Worm (Caenorhabditis elegans) whole organism, midembryonic: ENCODE results near the gene hcf-1.

Experiments
- T22C8.4 ChIP-seq: fragments of 200-800 bp; sonication (Bioruptor generic); IDR thresholded peaks from 2 replicates; pipeline ENCODE4 v1.3.6; 2022; ENCODE audit warnings: missing genetic modification characterization, missing compliant biosample characterization
- cog-1 ChIP-seq: sonication (generic microtip); optimal IDR thresholded peaks from 2 replicates; lab custom pipeline; 2016; ENCODE audit warnings: missing genetic modification characterization, missing compliant biosample characterization
- flt-1 ChIP-seq: fragments of 200-800 bp; sonication (Bioruptor generic); IDR thresholded peaks from 2 replicates; pipeline ENCODE4 v1.3.6; 2022; ENCODE audit warnings: missing genetic modification characterization, missing compliant biosample characterization
- klf-2 ChIP-seq: fragments of 200-800 bp; sonication (Bioruptor generic); conservative IDR thresholded peaks from 2 replicates; pipeline ENCODE4 v1.3.6; 2022; ENCODE audit warnings: missing genetic modification reagents, missing genetic modification characterization, missing compliant biosample characterization
- med-1 ChIP-seq: sonication (generic microtip); optimal IDR thresholded peaks from 2 replicates; lab custom pipeline; 2017; ENCODE audit warnings: missing genetic modification characterization, mild to moderate bottlenecking, missing compliant biosample characterization, antibody characterized with exemption, missing genetic modification reagents; ENCODE audit not compliant: insufficient read depth
- ref-1 ChIP-seq: fragments of 200-800 bp; sonication (Bioruptor generic); conservative IDR thresholded peaks from 2 replicates; pipeline ENCODE4 v1.3.6; 2022; ENCODE audit warnings: missing genetic modification reagents, missing genetic modification characterization, missing compliant biosample characterization
- ztf-23 ChIP-seq: fragments of 200-800 bp; sonication (Bioruptor generic); IDR thresholded peaks from 2 replicates; pipeline ENCODE4 v1.3.6; 2022; ENCODE audit warnings: missing genetic modification reagents, missing genetic modification characterization, missing compliant biosample characterization
- ztf-29 ChIP-seq: fragments of 200-800 bp; sonication (Bioruptor generic); IDR thresholded peaks from 2 replicates; pipeline ENCODE4 v1.3.6; 2022; ENCODE audit warnings: missing genetic modification reagents, missing genetic modification characterization, missing compliant biosample characterization

- no peak for TF ChIP-seq ztf-29 (GFP tag; lab: Robert Waterston, UW)
- TF ChIP-seq flt-1 (GFP tag; lab: Robert Waterston, UW): no peak
- no peak for TF ChIP-seq klf-2
- no peak for TF ChIP-seq T22C8.4
- no peak for TF ChIP-seq ref-1
- TF ChIP-seq med-1: no peak
- TF ChIP-seq cog-1 (tag; lab: Kevin White, UChicago): no peak
- no peak for TF ChIP-seq ztf-23
Measured at ce11 chrIV:7757245-7757644, 16.8 kb downstream of the hcf-1 start, which contains the start of gene C46A5.4.
